Fruit fly (Drosophila melanogaster) whole organism, prepupa: ENCODE results near the gene Cdc37.

ENCODE experiments used
- Blimp-1 ChIP-seq: fragments of 200-800 bp; sonication (Bioruptor generic); optimal IDR thresholded peaks from 3 replicates; lab custom pipeline; 2017; ENCODE audit warnings: missing biosample characterization, missing genetic modification characterization, mild to moderate bottlenecking, moderate library complexity, missing genetic modification reagents
- CG10631 ChIP-seq: fragments of 200-800 bp; sonication (Bioruptor generic); optimal IDR thresholded peaks from 2 replicates; lab custom pipeline; 2016; ENCODE audit warnings: missing biosample characterization, missing genetic modification characterization
- CG10669 ChIP-seq: fragments of 200-800 bp; sonication (Bioruptor generic); optimal IDR thresholded peaks from 3 replicates; lab custom pipeline; 2018; ENCODE audit warnings: missing biosample characterization, mild to moderate bottlenecking, missing genetic modification characterization, moderate library complexity
- CG11294 ChIP-seq: fragments of 200-800 bp; sonication (Bioruptor generic); IDR thresholded peaks from 2 replicates; pipeline ENCODE4 v1.3.6; 2022; ENCODE audit warnings: missing biosample characterization, missing genetic modification characterization
- CG11762 ChIP-seq: fragments of 200-800 bp; sonication (Bioruptor generic); optimal IDR thresholded peaks from 3 replicates; lab custom pipeline; 2016; ENCODE audit warnings: missing biosample characterization, missing genetic modification characterization; ENCODE audit not compliant: insufficient read depth
- CG15336 ChIP-seq: fragments of 200-800 bp; sonication (Bioruptor generic); IDR thresholded peaks from 2 replicates; pipeline ENCODE4 v1.3.6; 2022; ENCODE audit warnings: missing biosample characterization, missing genetic modification characterization
- CG1621 ChIP-seq: fragments of 200-800 bp; sonication (Bioruptor generic); optimal IDR thresholded peaks from 3 replicates; lab custom pipeline; 2018; ENCODE audit warnings: missing biosample characterization, mild to moderate bottlenecking, missing genetic modification characterization
- CG16779 ChIP-seq: fragments of 200-800 bp; sonication (Bioruptor generic); optimal IDR thresholded peaks from 3 replicates; lab custom pipeline; 2017; ENCODE audit warnings: missing biosample characterization, mild to moderate bottlenecking, missing genetic modification characterization
- CG31627 ChIP-seq: fragments of 200-800 bp; sonication (Bioruptor generic); optimal IDR thresholded peaks from 3 replicates; lab custom pipeline; 2016; ENCODE audit warnings: missing biosample characterization, missing genetic modification characterization
- CG34406 ChIP-seq: fragments of 200-800 bp; sonication (Bioruptor generic); optimal IDR thresholded peaks from 3 replicates; lab custom pipeline; 2016; ENCODE audit warnings: missing biosample characterization, missing genetic modification characterization
- CG4318 ChIP-seq: fragments of 200-800 bp; sonication (Bioruptor generic); optimal IDR thresholded peaks from 3 replicates; lab custom pipeline; 2017; ENCODE audit warnings: missing biosample characterization, mild to moderate bottlenecking, missing genetic modification characterization
- CG6163 ChIP-seq: fragments of 200-800 bp; sonication (Bioruptor generic); IDR thresholded peaks from 3 replicates; pipeline ENCODE4 v1.3.6; 2022; ENCODE audit warnings: missing biosample characterization, missing genetic modification characterization
- CG6276 ChIP-seq: fragments of 200-800 bp; sonication (Bioruptor generic); optimal IDR thresholded peaks from 2 replicates; lab custom pipeline; 2017; ENCODE audit warnings: missing biosample characterization, mild to moderate bottlenecking, missing genetic modification characterization
- CG6808 ChIP-seq: fragments of 200-800 bp; sonication (Bioruptor generic); optimal IDR thresholded peaks from 3 replicates; lab custom pipeline; 2017; ENCODE audit warnings: missing biosample characterization, missing genetic modification characterization, mild to moderate bottlenecking, moderate library complexity, missing genetic modification reagents
- CG6854 ChIP-seq: fragments of 200-800 bp; sonication (Bioruptor generic); optimal IDR thresholded peaks from 2 replicates; lab custom pipeline; 2017; ENCODE audit warnings: missing biosample characterization, mild to moderate bottlenecking, missing genetic modification characterization
- CG7368 ChIP-seq: fragments of 200-800 bp; sonication (Bioruptor generic); optimal IDR thresholded peaks from 3 replicates; lab custom pipeline; 2016; ENCODE audit warnings: missing biosample characterization, missing genetic modification characterization
- CG8119 ChIP-seq: fragments of 200-800 bp; sonication (Bioruptor generic); IDR thresholded peaks from 3 replicates; pipeline ENCODE4 v1.3.6; 2022; ENCODE audit warnings: missing biosample characterization, missing genetic modification characterization
- CG8319 ChIP-seq: fragments of 200-800 bp; sonication (Bioruptor generic); optimal IDR thresholded peaks from 3 replicates; lab custom pipeline; 2016; ENCODE audit warnings: missing biosample characterization, missing genetic modification characterization
- CG9139 ChIP-seq: fragments of 200-800 bp; sonication (Bioruptor generic); optimal IDR thresholded peaks from 3 replicates; lab custom pipeline; 2017; ENCODE audit warnings: missing biosample characterization, mild to moderate bottlenecking, missing genetic modification characterization
- Eip78C ChIP-seq: fragments of 200-800 bp; sonication (Bioruptor generic); peaks from one replicate; lab custom pipeline; 2016; ENCODE audit warnings: missing biosample characterization, missing genetic modification characterization
- Eip93F ChIP-seq: fragments of 200-800 bp; sonication (Bioruptor generic); optimal IDR thresholded peaks from 2 replicates; lab custom pipeline; 2016; ENCODE audit warnings: missing biosample characterization, mild to moderate bottlenecking, missing genetic modification characterization
- Hr39 ChIP-seq: fragments of 200-800 bp; sonication (Bioruptor generic); optimal IDR thresholded peaks from 2 replicates; lab custom pipeline; 2016; ENCODE audit warnings: missing biosample characterization, missing genetic modification characterization
- Lpt ChIP-seq: fragments of 200-800 bp; sonication (Bioruptor generic); optimal IDR thresholded peaks from 3 replicates; lab custom pipeline; 2016; ENCODE audit warnings: missing biosample characterization, missing genetic modification characterization
- Sox102F ChIP-seq: fragments of 200-800 bp; sonication (Bioruptor generic); optimal IDR thresholded peaks from 2 replicates; lab custom pipeline; 2016; ENCODE audit warnings: missing biosample characterization, mild to moderate bottlenecking, missing genetic modification characterization
- Sox15 ChIP-seq: fragments of 200-800 bp; sonication (Bioruptor generic); optimal IDR thresholded peaks from 3 replicates; lab custom pipeline; 2016; ENCODE audit warnings: missing biosample characterization, missing genetic modification characterization
- cyc ChIP-seq: fragments of 200-800 bp; sonication (Bioruptor generic); optimal IDR thresholded peaks from 3 replicates; lab custom pipeline; 2016; ENCODE audit warnings: missing biosample characterization, missing genetic modification characterization
- dsx ChIP-seq: fragments of 200-800 bp; optimal IDR thresholded peaks from 3 replicates; lab custom pipeline; 2019; ENCODE audit warnings: missing biosample characterization, mild to moderate bottlenecking, missing genetic modification characterization, moderate library complexity; ENCODE audit not compliant: poor library complexity, severe bottlenecking
- eg ChIP-seq: fragments of 200-800 bp; sonication (Bioruptor generic); IDR thresholded peaks from 3 replicates; pipeline ENCODE4 v1.3.6; 2022; ENCODE audit warnings: missing biosample characterization, missing genetic modification characterization
- esn ChIP-seq: fragments of 200-800 bp; sonication (Bioruptor generic); optimal IDR thresholded peaks from 2 replicates; lab custom pipeline; 2016; ENCODE audit warnings: missing biosample characterization, mild to moderate bottlenecking, missing genetic modification characterization, moderate library complexity
- fd85E ChIP-seq: fragments of 200-800 bp; sonication (Bioruptor generic); optimal IDR thresholded peaks from 3 replicates; lab custom pipeline; 2016; ENCODE audit warnings: missing biosample characterization, missing genetic modification characterization
- net ChIP-seq: fragments of 200-800 bp; sonication (Bioruptor generic); optimal IDR thresholded peaks from 3 replicates; lab custom pipeline; 2016; ENCODE audit warnings: missing biosample characterization, missing genetic modification characterization
- ss ChIP-seq, 2 experiments: fragments of 200-800 bp; sonication (Bioruptor generic); optimal IDR thresholded peaks; 2 replicates in 1 of 2; 3 replicates in 1 of 2; lab custom pipeline; 2017 to 2018; ENCODE audit warnings: mild to moderate bottlenecking in 2 of 2, missing biosample characterization in 2 of 2, missing genetic modification characterization in 2 of 2, moderate library complexity in 1 of 2
- svp ChIP-seq: fragments of 200-800 bp; sonication (Bioruptor generic); peaks from one replicate; lab custom pipeline; 2016; ENCODE audit warnings: missing biosample characterization, missing genetic modification characterization

Cdc37 gene

DNA sequence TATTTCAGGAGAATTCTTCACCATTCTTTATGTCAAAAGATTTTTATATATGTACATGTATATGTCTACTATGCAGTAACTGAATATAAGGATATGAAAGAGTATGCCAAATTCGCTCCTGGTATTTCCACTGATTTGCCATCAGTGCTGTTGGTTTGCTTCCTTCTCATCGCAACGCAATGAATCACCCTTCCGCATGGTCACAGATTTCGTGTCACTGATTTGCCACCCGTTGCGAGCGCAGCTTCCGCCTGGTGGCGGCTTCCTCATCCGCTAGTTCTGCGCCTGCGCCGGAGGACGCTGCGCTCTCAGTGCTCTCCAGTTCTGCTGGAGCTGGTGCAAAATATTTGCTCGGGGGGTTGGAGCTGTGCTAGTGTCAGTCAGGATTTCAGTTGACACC is 47.0 kb upstream of the Cdc37 start (continued):
- TF ChIP-seq Lpt (GFP tag; lab: Kevin White, UChicago) (no peak), CG10631 (GFP tag; lab: Kevin White, UChicago) (no peak), CG34406 (GFP tag; lab: Kevin White, UChicago) (no peak), CG8319 (GFP tag; lab: Kevin White, UChicago) (no peak), svp (GFP tag; lab: Kevin White, UChicago) (peak; percentile 38), CG10669 (no peak), CG31627 (no peak), net (no peak), Blimp-1 (GFP tag; lab: Kevin White, UChicago) (no peak), CG6163 (GFP tag; lab: Robert Waterston, UW) (no peak), Hr39 (GFP tag; lab: Kevin White, UChicago) (no peak), CG7368 (no peak), CG1621 (no peak), fd85E (GFP tag; lab: Kevin White, UChicago) (no peak), CG6276 (no peak), esn (peak; percentile 7), dsx (no peak), CG8119 (GFP tag; lab: Robert Waterston, UW) (no peak)

DNA sequence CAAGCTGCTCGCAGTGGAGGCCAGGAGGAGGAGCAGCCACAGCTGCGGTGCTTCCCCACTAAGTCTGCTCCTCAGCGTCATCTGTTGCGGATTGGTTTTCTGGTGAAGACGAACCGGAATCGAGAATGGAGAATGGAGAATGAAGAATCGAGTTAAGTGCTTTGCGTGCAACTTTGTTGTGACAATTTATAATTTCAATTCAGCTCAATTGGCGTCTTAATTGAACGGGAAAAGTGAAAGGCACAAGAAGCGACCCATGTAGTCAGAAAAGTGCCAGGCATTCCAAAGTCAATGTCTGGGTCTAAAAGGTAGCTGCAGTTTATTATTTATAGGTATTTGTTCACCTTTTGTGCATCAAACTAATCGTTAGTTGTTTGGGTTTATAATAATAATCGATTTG is 40.9 kb upstream of the Cdc37 start:
- no peak for TF ChIP-seq cyc (GFP tag; lab: Kevin White, UChicago)
- no peak for TF ChIP-seq CG8319 (GFP tag; lab: Kevin White, UChicago)
- peak; percentile 91 for TF ChIP-seq dsx
- no peak for TF ChIP-seq fd85E (GFP tag; lab: Kevin White, UChicago)
- TF ChIP-seq CG16779 (tag; lab: Kevin White, UChicago) = no peak

DNA sequence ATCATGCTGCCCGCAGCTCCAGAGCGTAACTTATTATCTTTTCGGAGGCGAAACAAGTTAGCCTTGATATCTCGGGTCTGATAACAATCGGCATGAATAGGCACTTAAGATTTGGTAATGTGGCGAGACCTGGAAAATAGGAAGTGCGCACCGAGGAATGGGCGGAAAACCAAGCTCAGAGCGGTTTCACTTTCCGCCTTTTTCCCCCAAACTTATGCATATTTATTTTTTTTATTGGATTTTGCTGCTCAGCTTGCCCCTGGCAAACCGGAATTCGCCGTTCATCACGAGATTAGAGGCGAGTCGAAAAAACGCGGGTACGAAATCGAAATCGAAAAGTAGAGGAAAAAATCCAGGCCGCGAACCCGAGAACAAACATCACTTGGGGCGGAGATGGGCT is 40.3 kb upstream of the Cdc37 start:
- TF ChIP-seq CG15336 (GFP tag; lab: Robert Waterston, UW) = no peak
- TF ChIP-seq Blimp-1 (GFP tag; lab: Kevin White, UChicago) = peak; percentile 77

DNA sequence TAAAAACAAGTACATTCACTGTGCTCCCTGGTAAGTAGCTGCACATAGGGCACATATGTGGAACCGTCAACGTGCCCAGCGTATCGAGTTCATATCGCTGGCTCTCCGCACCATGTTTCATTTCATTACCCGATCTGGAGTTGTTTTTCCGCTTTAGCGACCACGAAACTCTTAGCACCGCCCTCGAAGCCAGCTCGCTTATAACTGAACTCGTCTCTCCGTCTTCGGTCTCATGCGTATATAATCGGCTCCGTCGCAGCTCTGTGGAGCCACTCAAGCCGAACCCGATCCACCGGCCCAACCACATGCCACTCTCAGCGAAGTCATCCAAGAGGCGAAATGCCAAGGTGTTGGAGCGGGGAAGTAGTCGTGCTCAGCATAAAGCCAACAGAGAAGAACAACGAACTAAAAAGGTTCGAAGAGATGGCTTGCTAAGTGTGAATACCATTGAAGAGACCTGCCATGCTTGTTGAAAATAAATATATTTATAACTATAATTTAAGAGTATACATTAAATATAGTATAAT is 39.7 kb upstream of the Cdc37 start, which contains the start of gene Cht2:
Gene Cht2, minus strand, starts transcription at position 477 of the 527 bp plus-strand sequence.
- TF ChIP-seq CG6808 (peak; percentile 25), Lpt (GFP tag; lab: Kevin White, UChicago) (peak; percentile 69), CG6163 (GFP tag; lab: Robert Waterston, UW) (peak; percentile 68), CG9139 (GFP tag; lab: Kevin White, UChicago) (peak; percentile 49), Sox102F (GFP tag; lab: Kevin White, UChicago) (peak; percentile 32), CG10631 (GFP tag; lab: Kevin White, UChicago) (no peak), CG8119 (GFP tag; lab: Robert Waterston, UW) (peak; percentile 53; the same call in 2 of the 3 replicates), CG11762 (GFP tag; lab: Kevin White, UChicago) (no peak), CG6854 (GFP tag; lab: Kevin White, UChicago) (peak; percentile 50), CG1621 (peak; percentile 41), CG11294 (GFP tag; lab: Robert Waterston, UW) (no peak), Eip93F (GFP tag; lab: Kevin White, UChicago) (peak; percentile 1), CG31627 (no peak), eg (GFP tag; lab: Robert Waterston, UW) (peak; percentile 67; the same call in 1 of the 3 replicates), ss (GFP tag; optimal IDR thresholded peaks at IDR 0.05; lab: Kevin White, UChicago) (peak; percentile 42 to 61), CG15336 (GFP tag; lab: Robert Waterston, UW) (peak; percentile 54; the same call in 1 of the 2 replicates), Eip78C (peak; percentile 62), dsx (peak; percentile 63), Sox15 (no peak), CG4318 (no peak)

- TF ChIP-seq CG16779 (tag; lab: Kevin White, UChicago) (no peak), CG1621 (peak; percentile 68)
Observed at dm6 chr3L:1756143-1756542, 39.0 kb upstream of the Cdc37 start, which contains the start of gene CG8001. CG8001 (plus strand) TSS chr3L:1756159.
